Worm (Caenorhabditis elegans): ENCODE data around the gene Y53F4B.11.
"Not testable (repeated sequence)": the region's sequence is repeated elsewhere in the genome, so short reads cannot be mapped to it uniquely, and the experiment has no call there.

ce11 chrII:15043850-15044249, 33.3 kb downstream of the Y53F4B.11 start:
- not testable (repeated sequence) for TF ChIP-seq R02D3.7 (tag; optimal IDR thresholded peaks at IDR 0.05); zag-1 (tag; optimal IDR thresholded peaks at IDR 0.05); ztf-4 (tag; optimal IDR thresholded peaks at IDR 0.05); blmp-1 (tag; optimal IDR thresholded peaks at IDR 0.05; ENCODE audit: insufficient read depth); lin-39 (tag; optimal IDR thresholded peaks at IDR 0.05); gmeb-1 (tag; optimal IDR thresholded peaks at IDR 0.05); mab-5 (tag; optimal IDR thresholded peaks at IDR 0.05); nhr-237 (tag; optimal IDR thresholded peaks at IDR 0.05); unc-62 (GFP tag; optimal IDR thresholded peaks at IDR 0.05); nhr-10 (tag; optimal IDR thresholded peaks at IDR 0.05); nhr-77 (tag; optimal IDR thresholded peaks at IDR 0.05); mbf-1 (tag; optimal IDR thresholded peaks at IDR 0.05); ceh-16 (tag; optimal IDR thresholded peaks at IDR 0.05); nhr-6 (tag; optimal IDR thresholded peaks at IDR 0.05)

Data from whole organism, L2 larva.